Fruit fly (Drosophila melanogaster): Measurements from ENCODE around the gene Atg18a.
A peak's percentile ranks its signal among the peaks of the same experiment; 100 is the strongest.

Atg18a gene

dm6 chr3L:8197779-8198279 is 11.2 kb downstream of the Atg18a start, which contains the start of the genes UbcE2M and Dhps (continued):
- TF ChIP-seq CG43689 (GFP tag; IDR thresholded peaks at IDR 0.05) (no peak), CG3995 (GFP tag; optimal IDR thresholded peaks at IDR 0.05) (peak; percentile 51), insv (GFP tag; optimal IDR thresholded peaks at IDR 0.05) (peak in 1 of 2 experiments; percentile 30), CG17829 (tag; optimal IDR thresholded peaks at IDR 0.05) (peak; percentile 71), Ravus (GFP tag; IDR thresholded peaks at IDR 0.05) (no peak; the same call in 1 of the 2 replicates), CG12942 (GFP tag; optimal IDR thresholded peaks at IDR 0.05) (peak; percentile 53), gsb (GFP tag; IDR thresholded peaks at IDR 0.05) (no peak), CG8359 (GFP tag; optimal IDR thresholded peaks at IDR 0.05; ENCODE audit: borderline replicate concordance) (peak; percentile 31), chn (GFP tag; optimal IDR thresholded peaks at IDR 0.05) (peak; percentile 41), stwl (tag; optimal IDR thresholded peaks at IDR 0.05) (peak; percentile 81), CG33213 (GFP tag; optimal IDR thresholded peaks at IDR 0.05) (no peak), Mrtf (GFP tag; IDR thresholded peaks at IDR 0.05) (peak; percentile 59; the same call in 2 of the 3 replicates), CG12769 (tag; optimal IDR thresholded peaks at IDR 0.05) (no peak), CG11560 (tag; IDR thresholded peaks at IDR 0.05) (no peak; the same call in 2 of the 3 replicates), CG15269 (tag; optimal IDR thresholded peaks at IDR 0.05) (no peak), CG17186 (GFP tag; optimal IDR thresholded peaks at IDR 0.05) (peak; percentile 25), z (GFP tag; IDR thresholded peaks at IDR 0.05) (no peak), pb (GFP tag; optimal IDR thresholded peaks at IDR 0.05) (no peak), CG34224 (GFP tag; IDR thresholded peaks at IDR 0.05; ENCODE audit: partially characterized antibody) (peak; percentile 59), BtbVII (GFP tag; optimal IDR thresholded peaks at IDR 0.05) (peak; percentile 46), ewg (GFP tag; optimal IDR thresholded peaks at IDR 0.05) (no peak), CG3065 (GFP tag; optimal IDR thresholded peaks at IDR 0.05) (peak; percentile 10), Stat92E (GFP tag; optimal IDR thresholded peaks at IDR 0.05) (no peak), Dek (tag; optimal IDR thresholded peaks at IDR 0.05) (peak; percentile 80), CG16813 (GFP tag; IDR thresholded peaks at IDR 0.05; ENCODE audit: partially characterized antibody) (peak; percentile 82), CG8765 (GFP tag; IDR thresholded peaks at IDR 0.05) (peak; percentile 52), jigr1 (GFP tag; IDR thresholded peaks at IDR 0.05) (peak; percentile 60; the same call in 1 of the 3 replicates), Sin3A (optimal IDR thresholded peaks at IDR 0.05) (peak; percentile 41), HmgD (GFP tag; optimal IDR thresholded peaks at IDR 0.05) (peak; percentile 32), Dp (GFP tag; optimal IDR thresholded peaks at IDR 0.05) (peak; percentile 36), tna (GFP tag; IDR thresholded peaks at IDR 0.05; ENCODE audit: partially characterized antibody) (no peak), lov (optimal IDR thresholded peaks at IDR 0.05) (no peak), lov (GFP tag; IDR thresholded peaks at IDR 0.05) (no peak), mirr (GFP tag; optimal IDR thresholded peaks at IDR 0.05) (no peak), ham (GFP tag; IDR thresholded peaks at IDR 0.05) (no peak), CG34376 (GFP tag; optimal IDR thresholded peaks at IDR 0.05) (peak; percentile 11), CG10147 (GFP tag; optimal IDR thresholded peaks at IDR 0.05) (peak; percentile 79), HLH3B (GFP tag; IDR thresholded peaks at IDR 0.05) (peak; percentile 56; the same call in 1 of the 2 replicates), kay (GFP tag; optimal IDR thresholded peaks at IDR 0.05) (peak; percentile 47), Lhr (GFP tag; optimal IDR thresholded peaks at IDR 0.05) (peak; percentile 20), kni (GFP tag; optimal IDR thresholded peaks at IDR 0.05) (no peak), CG30020 (tag; optimal IDR thresholded peaks at IDR 0.05) (peak; percentile 78), CG31441 (GFP tag; IDR thresholded peaks at IDR 0.05) (no peak), gro (GFP tag; optimal IDR thresholded peaks at IDR 0.05) (no peak), CG7372 (GFP tag; IDR thresholded peaks at IDR 0.05) (0 out of 2 replicates have a peak, but pooled peaks have one; percentile 32), CG9797 (GFP tag; optimal IDR thresholded peaks at IDR 0.05) (peak; percentile 23), CG2889 (GFP tag; IDR thresholded peaks at IDR 0.05) (no peak), vvl (GFP tag; IDR thresholded peaks at IDR 0.05) (peak; percentile 37; the same call in 1 of the 2 replicates), az2 (GFP tag; optimal IDR thresholded peaks at IDR 0.05) (peak; percentile 54), eve (GFP tag; optimal IDR thresholded peaks at IDR 0.05) (no peak), lilli (GFP tag; optimal IDR thresholded peaks at IDR 0.05) (peak; percentile 66)

All from whole organism, embryonic.